Worm (Caenorhabditis elegans): ENCODE measurements around the gene amt-2.

The amt-2 gene

ce11 chrIV:13079119-13079518 lies 36.9 kb downstream of the amt-2 start, which contains the start of gene C39E9.8 (continued):
- TF ChIP-seq jun-1 (tag; optimal IDR thresholded peaks at IDR 0.05) (peak; percentile 24), nhr-12 (tag; optimal IDR thresholded peaks at IDR 0.05) (no peak), ztf-4 (tag; optimal IDR thresholded peaks at IDR 0.05) (no peak), ets-5 (GFP tag; IDR thresholded peaks at IDR 0.05) (no peak), fkh-4 (tag; optimal IDR thresholded peaks at IDR 0.05; ENCODE audit: borderline replicate concordance) (no peak), ceh-63 (GFP tag; optimal IDR thresholded peaks at IDR 0.05) (no peak), snpc-4 (tag; optimal IDR thresholded peaks at IDR 0.05) (no peak), rnt-1 (tag; optimal IDR thresholded peaks at IDR 0.05) (no peak), ceh-82 (tag; optimal IDR thresholded peaks at IDR 0.05) (no peak), pqm-1 (tag; optimal IDR thresholded peaks at IDR 0.05) (no peak), Y116A8C.19 (tag; optimal IDR thresholded peaks at IDR 0.05; ENCODE audit: borderline replicate concordance) (no peak), unc-86 (tag; optimal IDR thresholded peaks at IDR 0.05) (no peak), fkh-10 (GFP tag; optimal IDR thresholded peaks at IDR 0.05) (no peak), blmp-1 (tag; optimal IDR thresholded peaks at IDR 0.05) (peak; percentile 5), swsn-7 (tag; optimal IDR thresholded peaks at IDR 0.05) (no peak), mef-2 (tag; optimal IDR thresholded peaks at IDR 0.05) (no peak), sptf-1 (tag; optimal IDR thresholded peaks at IDR 0.05) (no peak), ama-1 (optimal IDR thresholded peaks at IDR 0.05) (no peak), nhr-84 (tag; optimal IDR thresholded peaks at IDR 0.05) (no peak), F16B12.6 (tag; optimal IDR thresholded peaks at IDR 0.05) (no peak), nhr-85 (tag) (peak; percentile 89), aly-2 (tag; optimal IDR thresholded peaks at IDR 0.05) (no peak), nhr-77 (tag; optimal IDR thresholded peaks at IDR 0.05) (no peak), nhr-90 (tag; optimal IDR thresholded peaks at IDR 0.05; ENCODE audit: poor library complexity) (peak; percentile 43), fos-1 (tag; optimal IDR thresholded peaks at IDR 0.05) (no peak), skn-1 (tag; optimal IDR thresholded peaks at IDR 0.05) (no peak), fkh-8 (tag; optimal IDR thresholded peaks at IDR 0.05) (no peak), tlp-1 (tag; optimal IDR thresholded peaks at IDR 0.05) (no peak), hlh-4 (tag; optimal IDR thresholded peaks at IDR 0.05) (no peak), elt-2 (tag; optimal IDR thresholded peaks at IDR 0.05) (no peak), grh-1 (GFP tag; IDR thresholded peaks at IDR 0.05) (peak; percentile 23; the same call in 1 of the 2 replicates), ces-1 (GFP tag; optimal IDR thresholded peaks at IDR 0.05) (no peak), sup-37 (GFP tag; optimal IDR thresholded peaks at IDR 0.05) (no peak), snu-23 (GFP tag; optimal IDR thresholded peaks at IDR 0.05) (peak; percentile 25), lin-15B (tag; optimal IDR thresholded peaks at IDR 0.05) (no peak), C04F5.9 (tag; optimal IDR thresholded peaks at IDR 0.05) (no peak), mab-9 (GFP tag; IDR thresholded peaks at IDR 0.05) (no peak), C16A3.4 (tag; optimal IDR thresholded peaks at IDR 0.05) (no peak), hpl-2 (GFP tag; optimal IDR thresholded peaks at IDR 0.05) (no peak), alr-1 (tag; optimal IDR thresholded peaks at IDR 0.05; ENCODE audit: borderline replicate concordance) (no peak), isw-1 (GFP tag; IDR thresholded peaks at IDR 0.05) (no peak), lin-39 (tag; optimal IDR thresholded peaks at IDR 0.05) (no peak)

DNA sequence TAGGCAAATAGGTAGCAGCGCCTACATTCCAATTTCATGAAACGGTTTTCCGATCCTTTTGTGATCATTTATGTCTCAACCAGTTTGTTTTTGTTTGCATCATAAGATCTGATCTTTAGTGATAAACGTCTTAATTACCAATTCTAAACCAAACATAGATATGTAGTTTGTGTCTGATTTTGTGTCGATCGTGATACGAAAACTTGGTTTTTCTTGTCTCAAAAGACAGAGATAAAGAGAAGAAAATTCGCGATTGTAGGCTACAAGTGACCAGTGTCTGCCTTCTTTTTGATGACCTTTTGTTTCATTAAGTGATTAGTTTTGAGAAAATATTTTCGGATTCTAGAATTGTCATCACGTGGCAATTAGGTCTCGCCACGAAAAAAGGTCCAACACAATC lies 38.0 kb downstream of the amt-2 start:
- TF ChIP-seq nhr-77 (tag; optimal IDR thresholded peaks at IDR 0.05) (no peak), ceh-88 (GFP tag; IDR thresholded peaks at IDR 0.05) (no peak), Y116A8C.19 (tag; optimal IDR thresholded peaks at IDR 0.05; ENCODE audit: borderline replicate concordance) (no peak), C34B4.2 (tag; optimal IDR thresholded peaks at IDR 0.05) (no peak), lin-35 (GFP tag; optimal IDR thresholded peaks at IDR 0.05) (peak in 1 of 2 experiments; percentile 44), ceh-63 (GFP tag; optimal IDR thresholded peaks at IDR 0.05) (no peak), elt-3 (tag; optimal IDR thresholded peaks at IDR 0.05) (peak in 2 of 6 experiments; percentile 79 to 84), unc-30 (tag; optimal IDR thresholded peaks at IDR 0.05) (no peak), skn-1 (tag; optimal IDR thresholded peaks at IDR 0.05) (peak; percentile 28), aha-1 (tag; optimal IDR thresholded peaks at IDR 0.05) (no peak), fkh-10 (GFP tag; optimal IDR thresholded peaks at IDR 0.05) (no peak), mdl-1 (tag; optimal IDR thresholded peaks at IDR 0.05) (no peak), ceh-82 (tag; optimal IDR thresholded peaks at IDR 0.05) (no peak), zag-1 (tag; optimal IDR thresholded peaks at IDR 0.05) (no peak), ces-1 (GFP tag; optimal IDR thresholded peaks at IDR 0.05) (no peak), F16B12.6 (tag; optimal IDR thresholded peaks at IDR 0.05) (no peak), nhr-20 (tag; optimal IDR thresholded peaks at IDR 0.05) (peak; percentile 47), irx-1 (tag; optimal IDR thresholded peaks at IDR 0.05) (no peak), hlh-17 (GFP tag; optimal IDR thresholded peaks at IDR 0.05; ENCODE audit: borderline replicate concordance) (no peak), ztf-4 (tag; optimal IDR thresholded peaks at IDR 0.05) (no peak), C04F5.9 (tag; optimal IDR thresholded peaks at IDR 0.05) (no peak), rnt-1 (tag; optimal IDR thresholded peaks at IDR 0.05) (no peak), fkh-4 (tag; optimal IDR thresholded peaks at IDR 0.05; ENCODE audit: borderline replicate concordance) (no peak), grh-1 (GFP tag; IDR thresholded peaks at IDR 0.05) (0 out of 2 replicates have a peak, but pooled peaks have one; percentile 7), unc-130 (tag; optimal IDR thresholded peaks at IDR 0.05) (no peak)

All from whole organism, L1 larva.